Fruit fly (Drosophila melanogaster) whole organism, embryonic: ENCODE measurements around the gene Mondo.

Experiments
- Atf6 ChIP-seq: fragments of 200-800 bp; sonication (Bioruptor generic); IDR thresholded peaks from 2 replicates; pipeline ENCODE4 v1.3.6; 2022; ENCODE audit warnings: missing biosample characterization, missing genetic modification characterization
- CG10267 ChIP-seq: fragments of 200-800 bp; sonication (Bioruptor generic); optimal IDR thresholded peaks from 2 replicates; lab custom pipeline; 2018; ENCODE audit warnings: missing biosample characterization, mild to moderate bottlenecking, missing genetic modification characterization, moderate library complexity
- CG10462 ChIP-seq: fragments of 200-800 bp; sonication (Bioruptor generic); optimal IDR thresholded peaks from 2 replicates; lab custom pipeline; 2016; ENCODE audit warnings: missing biosample characterization, missing genetic modification characterization
- CG12769 ChIP-seq: fragments of 200-800 bp; sonication (Bioruptor generic); optimal IDR thresholded peaks from 2 replicates; lab custom pipeline; 2019; ENCODE audit warnings: missing biosample characterization, mild to moderate bottlenecking, missing genetic modification characterization, moderate library complexity
- CG16815 ChIP-seq: fragments of 200-800 bp; sonication (Bioruptor generic); optimal IDR thresholded peaks from 3 replicates; lab custom pipeline; 2017; ENCODE audit warnings: missing biosample characterization, mild to moderate bottlenecking, missing genetic modification characterization
- CG18599 ChIP-seq: fragments of 200-800 bp; sonication (Bioruptor generic); optimal IDR thresholded peaks from 3 replicates; lab custom pipeline; 2017; ENCODE audit warnings: missing biosample characterization, missing genetic modification characterization, mild to moderate bottlenecking, moderate library complexity, missing genetic modification reagents
- CG2889 ChIP-seq: fragments of 200-800 bp; sonication (Bioruptor generic); IDR thresholded peaks from 3 replicates; pipeline ENCODE4 v1.3.6; 2022; ENCODE audit warnings: missing biosample characterization, missing genetic modification characterization
- CG3838 ChIP-seq: fragments of 200-800 bp; sonication (Bioruptor generic); optimal IDR thresholded peaks from 3 replicates; lab custom pipeline; 2016; ENCODE audit warnings: missing biosample characterization, missing genetic modification characterization
- CG5180 ChIP-seq: fragments of 200-800 bp; sonication (Bioruptor generic); optimal IDR thresholded peaks from 3 replicates; lab custom pipeline; 2017; ENCODE audit warnings: missing biosample characterization, missing genetic modification characterization, mild to moderate bottlenecking, moderate library complexity, missing genetic modification reagents
- CG8765 ChIP-seq: fragments of 200-800 bp; sonication (Bioruptor generic); IDR thresholded peaks from 2 replicates; pipeline ENCODE4 v1.3.6; 2022; ENCODE audit warnings: missing biosample characterization, missing genetic modification characterization
- CHES-1-like ChIP-seq: fragments of 200-800 bp; sonication (Bioruptor generic); optimal IDR thresholded peaks from 2 replicates; lab custom pipeline; 2016; ENCODE audit warnings: missing biosample characterization, missing genetic modification characterization
- Drgx ChIP-seq: fragments of 200-800 bp; sonication (Bioruptor generic); IDR thresholded peaks from 2 replicates; pipeline ENCODE4 v1.3.6; 2022; ENCODE audit warnings: missing biosample characterization, missing genetic modification characterization
- Hand ChIP-seq: fragments of 200-800 bp; sonication (Bioruptor generic); optimal IDR thresholded peaks from 2 replicates; lab custom pipeline; 2017; ENCODE audit warnings: mild to moderate bottlenecking, missing biosample characterization, missing genetic modification reagents, missing genetic modification characterization
- MTF-1 ChIP-seq: fragments of 200-800 bp; sonication (Bioruptor generic); optimal IDR thresholded peaks from 2 replicates; lab custom pipeline; 2018; ENCODE audit warnings: missing biosample characterization, mild to moderate bottlenecking, missing genetic modification characterization, borderline replicate concordance
- Med ChIP-seq: fragments of 200-800 bp; sonication (Bioruptor generic); peaks from one replicate; lab custom pipeline; 2016; ENCODE audit warnings: missing biosample characterization, missing genetic modification characterization, mild to moderate bottlenecking, inconsistent platforms, moderate library complexity
- NK7.1 ChIP-seq: fragments of 200-800 bp; sonication (Bioruptor generic); optimal IDR thresholded peaks from 3 replicates; lab custom pipeline; 2016; ENCODE audit warnings: missing biosample characterization, missing genetic modification characterization
- Ptx1 ChIP-seq: fragments of 200-800 bp; sonication (Bioruptor generic); IDR thresholded peaks from 2 replicates; pipeline ENCODE4 v1.3.6; 2022; ENCODE audit warnings: missing biosample characterization, missing genetic modification characterization
- Vsx1 ChIP-seq: fragments of 200-800 bp; sonication (Bioruptor generic); optimal IDR thresholded peaks from 2 replicates; lab custom pipeline; 2017; ENCODE audit warnings: missing biosample characterization, mild to moderate bottlenecking, missing genetic modification characterization, missing genetic modification reagents
- ara ChIP-seq: fragments of 200-800 bp; sonication (Bioruptor generic); IDR thresholded peaks from 2 replicates; pipeline ENCODE4 v1.3.6; 2022; ENCODE audit warnings: missing biosample characterization, missing genetic modification characterization
- bab2 ChIP-seq: fragments of 200-800 bp; sonication (Bioruptor generic); optimal IDR thresholded peaks from 2 replicates; lab custom pipeline; 2016; ENCODE audit warnings: missing biosample characterization, missing genetic modification characterization
- chinmo ChIP-seq: fragments of 200-800 bp; sonication (Bioruptor generic); IDR thresholded peaks from 4 replicates; pipeline ENCODE4 v1.3.6; 2022; ENCODE audit warnings: missing biosample characterization, missing genetic modification characterization; ENCODE audit not compliant: partially characterized antibody
- eve ChIP-seq, 2 experiments: fragments of >200 bp; optimal IDR thresholded peaks; 2 replicates each; lab custom pipeline; 2017; ENCODE audit warnings: missing biosample characterization in 2 of 2, missing genetic modification characterization in 2 of 2
- exex ChIP-seq: fragments of 200-800 bp; sonication (Bioruptor generic); optimal IDR thresholded peaks from 4 replicates; lab custom pipeline; 2018; ENCODE audit warnings: missing biosample characterization, mild to moderate bottlenecking, missing genetic modification characterization, moderate library complexity
- fd64A ChIP-seq: fragments of 200-800 bp; sonication (Bioruptor generic); optimal IDR thresholded peaks from 3 replicates; lab custom pipeline; 2018; ENCODE audit warnings: missing biosample characterization, mild to moderate bottlenecking, missing genetic modification characterization
- gsb-n ChIP-seq: fragments of 200-800 bp; sonication (Bioruptor generic); optimal IDR thresholded peaks from 3 replicates; lab custom pipeline; 2018; ENCODE audit warnings: missing biosample characterization, mild to moderate bottlenecking, missing genetic modification characterization
- ham ChIP-seq: fragments of 200-800 bp; sonication (Bioruptor generic); IDR thresholded peaks from 2 replicates; pipeline ENCODE4 v1.3.6; 2022; ENCODE audit warnings: missing biosample characterization, missing genetic modification characterization
- kni ChIP-seq: fragments of 200-800 bp; sonication (Bioruptor generic); optimal IDR thresholded peaks from 3 replicates; lab custom pipeline; 2017; ENCODE audit warnings: mild to moderate bottlenecking, missing biosample characterization, missing genetic modification reagents, missing genetic modification characterization
- org-1 ChIP-seq: fragments of 200-800 bp; sonication (Bioruptor generic); optimal IDR thresholded peaks from 2 replicates; lab custom pipeline; 2017; ENCODE audit warnings: missing biosample characterization, missing genetic modification characterization
- pb ChIP-seq: fragments of 200-800 bp; sonication (Bioruptor generic); optimal IDR thresholded peaks from 3 replicates; lab custom pipeline; 2016; ENCODE audit warnings: missing biosample characterization, missing genetic modification characterization
- pum ChIP-seq: fragments of 200-800 bp; sonication (Bioruptor generic); optimal IDR thresholded peaks from 2 replicates; lab custom pipeline; 2016; ENCODE audit warnings: missing biosample characterization, missing genetic modification characterization
- ro ChIP-seq: fragments of 200-800 bp; sonication (Bioruptor generic); IDR thresholded peaks from 2 replicates; pipeline ENCODE4 v1.3.6; 2022; ENCODE audit warnings: missing biosample characterization, missing genetic modification characterization
- sens ChIP-seq: fragments of 200-800 bp; sonication (Bioruptor generic); peaks from one replicate; lab custom pipeline; 2016; ENCODE audit warnings: missing biosample characterization, missing genetic modification characterization
- sim ChIP-seq: fragments of 200-800 bp; sonication (Bioruptor generic); IDR thresholded peaks from 2 replicates; pipeline ENCODE4 v1.3.6; 2022; ENCODE audit warnings: missing biosample characterization, missing genetic modification characterization
- slou ChIP-seq: fragments of 200-800 bp; sonication (Bioruptor generic); optimal IDR thresholded peaks from 3 replicates; lab custom pipeline; 2016; ENCODE audit warnings: missing biosample characterization, missing genetic modification characterization
- sna ChIP-seq: fragments of 200-800 bp; sonication (Bioruptor generic); IDR thresholded peaks from 2 replicates; pipeline ENCODE4 v1.3.6; 2022; ENCODE audit warnings: missing biosample characterization, missing genetic modification characterization; ENCODE audit not compliant: partially characterized antibody
- stwl ChIP-seq: fragments of 200-800 bp; sonication (Bioruptor generic); optimal IDR thresholded peaks from 3 replicates; lab custom pipeline; 2018; ENCODE audit warnings: missing biosample characterization, mild to moderate bottlenecking, missing genetic modification characterization, moderate library complexity

Mondo gene

DNA sequence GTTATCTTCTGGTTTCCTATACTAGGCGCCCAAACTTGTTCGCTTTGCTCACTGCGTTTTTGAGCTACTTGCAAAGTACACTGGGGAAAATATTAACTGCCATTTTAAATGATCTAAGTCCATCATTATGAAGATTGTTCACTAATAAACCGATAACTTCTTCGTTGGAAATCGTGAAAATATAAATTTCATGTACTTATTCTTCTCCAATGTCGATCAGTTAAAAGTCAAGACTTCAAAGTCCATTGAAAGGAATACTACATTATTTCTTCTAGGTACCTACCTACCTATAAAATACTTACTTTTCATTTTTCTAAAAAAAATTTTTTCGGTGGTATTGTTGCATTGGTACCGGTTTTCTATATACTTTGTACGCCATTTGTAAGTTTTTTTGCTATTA is 63.2 kb downstream of the Mondo start:
- TF ChIP-seq pum (GFP tag; lab: Kevin White, UChicago) (no peak), Vsx1 (GFP tag; lab: Kevin White, UChicago) (no peak), chinmo (GFP tag; lab: Robert Waterston, UW) (no peak), ara (GFP tag; lab: Robert Waterston, UW) (no peak), exex (tag; lab: Kevin White, UChicago) (no peak), fd64A (GFP tag; lab: Kevin White, UChicago) (no peak), eve (GFP tag; optimal IDR thresholded peaks at IDR 0.05; lab: Kevin White, UChicago) (peak in 1 of 2 experiments; percentile 18), bab2 (GFP tag; lab: Kevin White, UChicago) (no peak), ro (GFP tag; lab: Robert Waterston, UW) (no peak), CG8765 (GFP tag; lab: Robert Waterston, UW) (no peak), sim (GFP tag; lab: Robert Waterston, UW) (no peak), Med (peak; percentile 25), slou (GFP tag; lab: Kevin White, UChicago) (no peak), NK7.1 (GFP tag; lab: Kevin White, UChicago) (no peak), sens (GFP tag; lab: Kevin White, UChicago) (peak; percentile 23), CHES-1-like (GFP tag; lab: Kevin White, UChicago) (no peak), CG2889 (no peak), Drgx (GFP tag; lab: Robert Waterston, UW) (peak; percentile 53), sna (GFP tag; lab: Robert Waterston, UW) (no peak), CG18599 (GFP tag; lab: Kevin White, UChicago) (no peak)

dm6 chr2L:21245093-21245736 is 64.6 kb downstream of the Mondo start:
- TF ChIP-seq kni (GFP tag; lab: Kevin White, UChicago) (peak; percentile 73), stwl (tag; lab: Kevin White, UChicago) (peak; percentile 57), Drgx (GFP tag; lab: Robert Waterston, UW) (peak; percentile 45; the same call in 1 of the 2 replicates), pb (GFP tag; lab: Kevin White, UChicago) (no peak), Ptx1 (GFP tag; lab: Robert Waterston, UW) (no peak), gsb-n (tag; lab: Kevin White, UChicago) (no peak), chinmo (GFP tag; lab: Robert Waterston, UW) (peak; percentile 76; the same call in 1 of the 4 replicates), CG3838 (GFP tag; lab: Kevin White, UChicago) (no peak), org-1 (GFP tag; lab: Kevin White, UChicago) (no peak), CG12769 (tag; lab: Kevin White, UChicago) (peak; percentile 8), ham (GFP tag; lab: Robert Waterston, UW) (no peak), CG10267 (tag; lab: Kevin White, UChicago) (peak; percentile 24), MTF-1 (no peak), Hand (GFP tag; lab: Kevin White, UChicago) (no peak), Atf6 (GFP tag; lab: Robert Waterston, UW) (0 out of 2 replicates have a peak, but pooled peaks have one; percentile 12), CG10462 (GFP tag; lab: Kevin White, UChicago) (no peak), CG16815 (no peak), Med (peak; percentile 51), sens (GFP tag; lab: Kevin White, UChicago) (peak; percentile 61), CG5180 (GFP tag; lab: Kevin White, UChicago) (no peak)
